Worm (Caenorhabditis elegans): Measurements from ENCODE around the gene B0336.7.

ce11 chrIII:5722550-5722949 lies 25.4 kb upstream of the B0336.7 start, which contains the start of gene wrm-1:
- TF ChIP-seq elt-2 (tag; optimal IDR thresholded peaks at IDR 0.05) (no peak), pha-4 (tag; optimal IDR thresholded peaks at IDR 0.05) (no peak), elt-1 (tag; optimal IDR thresholded peaks at IDR 0.05) (no peak)

Measured in whole organism, L3 larva.